Fruit fly (Drosophila melanogaster): ENCODE data around the gene CG13654.

Gene CG13654

dm6 chr3R:25188990-25189389, 10.6 kb upstream of the CG13654 start:
- TF ChIP-seq CTCF (optimal IDR thresholded peaks at IDR 0.05) (no peak), CG8478 (optimal IDR thresholded peaks at IDR 0.05) (no peak)

- TF ChIP-seq CTCF (optimal IDR thresholded peaks at IDR 0.05) (peak; percentile 77 to 83), CG8478 (optimal IDR thresholded peaks at IDR 0.05) (no peak)
Observed at dm6 chr3R:25193726-25194204, 5.9 kb upstream of the CG13654 start, which contains the start of gene lobo. Gene lobo (minus strand): TSS chr3R:25193776.

- TF ChIP-seq CTCF (optimal IDR thresholded peaks at IDR 0.05) (peak in 1 of 2 experiments; percentile 13), CG8478 (optimal IDR thresholded peaks at IDR 0.05) (no peak)
Observed at dm6 chr3R:25194723-25195577, 4.7 kb upstream of the CG13654 start, which contains the start of gene CG13653. Gene CG13653 (plus strand): TSS chr3R:25195527.

dm6 chr3R:25205413-25205977, 5.9 kb downstream of the CG13654 start:
- TF ChIP-seq CTCF (optimal IDR thresholded peaks at IDR 0.05) (no peak), CG8478 (optimal IDR thresholded peaks at IDR 0.05) (no peak)

- TF ChIP-seq CTCF (optimal IDR thresholded peaks at IDR 0.05) (no peak), CG8478 (optimal IDR thresholded peaks at IDR 0.05) (no peak)
Observed at dm6 chr3R:25207405-25208003, 7.9 kb downstream of the CG13654 start.

dm6 chr3R:25208042-25208766, 8.6 kb downstream of the CG13654 start, which contains the start of gene Cad96Ca:
Gene Cad96Ca (minus strand): TSS chr3R:25208283.
- TF ChIP-seq CTCF (optimal IDR thresholded peaks at IDR 0.05): no peak
- no peak for TF ChIP-seq CG8478 (optimal IDR thresholded peaks at IDR 0.05)

dm6 chr3R:25208767-25209075, 9.1 kb downstream of the CG13654 start:
- TF ChIP-seq CG8478 (optimal IDR thresholded peaks at IDR 0.05) (no peak), CTCF (optimal IDR thresholded peaks at IDR 0.05) (no peak)

- TF ChIP-seq CG8478 (optimal IDR thresholded peaks at IDR 0.05) (no peak), CTCF (optimal IDR thresholded peaks at IDR 0.05) (no peak)
Observed at dm6 chr3R:25209207-25209606, 9.6 kb downstream of the CG13654 start.

dm6 chr3R:25215123-25215522, 15.5 kb downstream of the CG13654 start, which contains the start of gene Saysd1:
Gene Saysd1 (minus strand): TSS chr3R:25215188.
- TF ChIP-seq CG8478 (optimal IDR thresholded peaks at IDR 0.05): no peak
- TF ChIP-seq CTCF (optimal IDR thresholded peaks at IDR 0.05): no peak

dm6 chr3R:25215997-25216396, 16.4 kb downstream of the CG13654 start, which contains the start of gene CG31106:
Gene CG31106 (plus strand): TSS chr3R:25216297.
- TF ChIP-seq CTCF (optimal IDR thresholded peaks at IDR 0.05) (no peak), CG8478 (optimal IDR thresholded peaks at IDR 0.05) (no peak)

dm6 chr3R:25219018-25219417, 19.4 kb downstream of the CG13654 start, which contains the start of gene CG31103:
Gene CG31103 (plus strand): TSS chr3R:25219318.
- TF ChIP-seq CTCF (optimal IDR thresholded peaks at IDR 0.05) (no peak), CG8478 (optimal IDR thresholded peaks at IDR 0.05) (no peak)

- TF ChIP-seq CTCF (optimal IDR thresholded peaks at IDR 0.05) (peak in 1 of 2 experiments; percentile 2), CG8478 (optimal IDR thresholded peaks at IDR 0.05) (no peak)
Observed at dm6 chr3R:25221203-25221807, 21.7 kb downstream of the CG13654 start, which contains the start of gene Alg9. Gene Alg9 (plus strand): TSS chr3R:25221589.

dm6 chr3R:25225483-25225882, 25.9 kb downstream of the CG13654 start:
- TF ChIP-seq CTCF (optimal IDR thresholded peaks at IDR 0.05) (no peak), CG8478 (optimal IDR thresholded peaks at IDR 0.05) (no peak)

- TF ChIP-seq CG8478 (optimal IDR thresholded peaks at IDR 0.05) (no peak), CTCF (optimal IDR thresholded peaks at IDR 0.05) (no peak)
Observed at dm6 chr3R:25232271-25232989, 32.8 kb downstream of the CG13654 start, which contains the start of gene Cad96Cb. Gene Cad96Cb (minus strand): TSS chr3R:25232321.

Measured in S2 (cell line).